Fruit fly (Drosophila melanogaster): ENCODE results near the gene CG42831.

Gene CG42831

dm6 chr3L:10857515-10858023 lies 43.0 kb downstream of the CG42831 start (continued):
- TF ChIP-seq crc (GFP tag; optimal IDR thresholded peaks at IDR 0.05) (no peak), CG8765 (GFP tag; IDR thresholded peaks at IDR 0.05) (no peak), vvl (GFP tag; IDR thresholded peaks at IDR 0.05) (peak; percentile 80), CG4854 (GFP tag; optimal IDR thresholded peaks at IDR 0.05) (peak; percentile 41), CG15696 (tag; optimal IDR thresholded peaks at IDR 0.05) (no peak), peb (GFP tag; IDR thresholded peaks at IDR 0.05) (0 out of 2 replicates have a peak, but pooled peaks have one; percentile 9), E2f2 (GFP tag; IDR thresholded peaks at IDR 0.05) (peak; percentile 35; the same call in 1 of the 2 replicates), CG34422 (GFP tag; IDR thresholded peaks at IDR 0.05) (peak; percentile 75; the same call in 1 of the 3 replicates), ERR (GFP tag; optimal IDR thresholded peaks at IDR 0.05) (peak; percentile 11), CG4617 (GFP tag; optimal IDR thresholded peaks at IDR 0.05; ENCODE audit: borderline replicate concordance) (no peak), Lpt (GFP tag; optimal IDR thresholded peaks at IDR 0.05) (no peak), MBD-R2 (GFP tag; IDR thresholded peaks at IDR 0.05) (peak; percentile 27; the same call in 1 of the 2 replicates), CG7839 (tag; optimal IDR thresholded peaks at IDR 0.05) (peak; percentile 48), Scr (GFP tag; IDR thresholded peaks at IDR 0.05; ENCODE audit: partially characterized antibody) (no peak), ara (GFP tag; IDR thresholded peaks at IDR 0.05) (no peak), stc (GFP tag; IDR thresholded peaks at IDR 0.05) (0 out of 2 replicates have a peak, but pooled peaks have one; percentile 38), org-1 (GFP tag; optimal IDR thresholded peaks at IDR 0.05) (no peak), Dll (GFP tag; IDR thresholded peaks at IDR 0.05; ENCODE audit: partially characterized antibody) (no peak), odd (GFP tag; optimal IDR thresholded peaks at IDR 0.05) (peak; percentile 32), CG12071 (GFP tag; optimal IDR thresholded peaks at IDR 0.05) (peak; percentile 26), CG1832 (GFP tag; optimal IDR thresholded peaks at IDR 0.05) (peak; percentile 37), Stat92E (GFP tag; optimal IDR thresholded peaks at IDR 0.05) (peak in 1 of 3 experiments; percentile 68), CG7357 (GFP tag; IDR thresholded peaks at IDR 0.05) (no peak), Doc3 (GFP tag; IDR thresholded peaks at IDR 0.05; ENCODE audit: partially characterized antibody) (no peak), sens-2 (GFP tag; IDR thresholded peaks at IDR 0.05) (0 out of 2 replicates have a peak, but pooled peaks have one; percentile 56), GATAe (GFP tag; conservative IDR thresholded peaks at IDR 0.05) (peak; percentile 28; the same call in 1 of the 2 replicates), pros (GFP tag; optimal IDR thresholded peaks at IDR 0.05) (peak; percentile 99), chif (GFP tag; optimal IDR thresholded peaks at IDR 0.05) (peak in 1 of 2 experiments; percentile 45), CG4328 (GFP tag; optimal IDR thresholded peaks at IDR 0.05) (peak; percentile 20), tin (GFP tag; optimal IDR thresholded peaks at IDR 0.05) (no peak), br (optimal IDR thresholded peaks at IDR 0.05) (no peak), CG4360 (GFP tag; IDR thresholded peaks at IDR 0.05) (peak; percentile 71), dimm (GFP tag; IDR thresholded peaks at IDR 0.05) (no peak), Med (GFP tag) (peak; percentile 94), Dek (tag; optimal IDR thresholded peaks at IDR 0.05) (peak; percentile 37), CG17802 (tag; optimal IDR thresholded peaks at IDR 0.05) (no peak), z (GFP tag; IDR thresholded peaks at IDR 0.05) (peak; percentile 82), gcm2 (GFP tag; optimal IDR thresholded peaks at IDR 0.05) (no peak), CG15514 (GFP tag; optimal IDR thresholded peaks at IDR 0.05) (peak; percentile 35), CG9876 (GFP tag; optimal IDR thresholded peaks at IDR 0.05) (peak; percentile 17), CG31388 (GFP tag; optimal IDR thresholded peaks at IDR 0.05) (no peak), CG13894 (tag; optimal IDR thresholded peaks at IDR 0.05) (peak; percentile 83), CG18764 (GFP tag; optimal IDR thresholded peaks at IDR 0.05) (no peak), CG2202 (tag; optimal IDR thresholded peaks at IDR 0.05) (no peak), ato (GFP tag; IDR thresholded peaks at IDR 0.05; ENCODE audit: partially characterized antibody) (peak; percentile 70), CG9437 (GFP tag; optimal IDR thresholded peaks at IDR 0.05) (no peak), nerfin-2 (GFP tag; IDR thresholded peaks at IDR 0.05; ENCODE audit: partially characterized antibody) (no peak), Usf (GFP tag; optimal IDR thresholded peaks at IDR 0.05) (no peak), Myb (GFP tag; optimal IDR thresholded peaks at IDR 0.05) (peak; percentile 11), PHDP (tag; optimal IDR thresholded peaks at IDR 0.05) (peak; percentile 3)

All from whole organism, embryonic.